Worm (Caenorhabditis elegans): ENCODE data around the gene T19H12.2.

DNA sequence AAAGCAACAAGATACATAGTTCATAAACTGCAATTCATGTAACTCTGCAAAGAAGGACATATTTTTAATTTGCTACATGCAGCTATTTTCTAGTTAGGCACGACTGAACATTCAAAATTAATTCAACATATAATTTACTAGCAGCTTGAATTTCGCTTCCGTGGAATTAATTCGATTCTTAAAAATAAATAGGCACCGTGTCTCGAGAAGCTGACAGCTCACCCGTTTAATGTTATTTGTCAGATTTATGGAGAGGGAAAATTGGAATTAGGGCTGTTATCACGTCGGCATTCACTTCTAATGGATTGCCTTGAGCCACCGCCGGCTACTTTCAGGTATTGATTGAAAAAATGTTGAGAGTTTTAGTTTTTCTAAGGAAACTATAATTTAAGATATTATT, 36.1 kb downstream of the T19H12.2 start, which contains the start of gene srh-21:
- no peak for TF ChIP-seq F13C5.2 (tag; optimal IDR thresholded peaks at IDR 0.05)
- TF ChIP-seq ama-1 (optimal IDR thresholded peaks at IDR 0.05): no peak
- TF ChIP-seq hmg-4 (GFP tag; optimal IDR thresholded peaks at IDR 0.05): no peak
- TF ChIP-seq pes-1 (GFP tag; IDR thresholded peaks at IDR 0.05): no peak
- no peak for TF ChIP-seq tbx-11 (GFP tag; IDR thresholded peaks at IDR 0.05)
- no peak for TF ChIP-seq B0310.2 (tag; optimal IDR thresholded peaks at IDR 0.05)
- TF ChIP-seq ceh-36 (tag; optimal IDR thresholded peaks at IDR 0.05): no peak
- TF ChIP-seq ceh-13 (GFP tag; optimal IDR thresholded peaks at IDR 0.05): no peak
